Worm (Caenorhabditis elegans): ENCODE data around the gene sqst-2.

DNA sequence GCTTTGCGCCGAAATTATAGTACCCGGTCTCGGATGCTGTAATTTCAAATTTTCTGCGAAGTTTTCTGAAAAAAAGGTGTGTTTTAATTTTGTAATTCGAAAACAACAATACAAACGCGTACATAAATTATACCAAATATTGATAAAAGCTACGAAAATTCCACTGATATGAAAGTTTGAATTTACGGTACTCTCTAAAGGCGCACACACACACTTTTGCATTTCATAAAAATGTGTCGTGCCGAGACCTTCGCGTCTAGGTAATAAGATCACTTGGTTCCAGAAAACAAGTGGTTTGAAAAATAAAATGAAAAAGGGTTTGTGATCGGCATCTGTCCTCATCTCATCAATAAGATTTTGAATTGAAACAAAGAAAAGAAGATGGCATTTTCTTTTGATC lies 17.9 kb downstream of the sqst-2 start:
- TF ChIP-seq nhr-25 (tag; optimal IDR thresholded peaks at IDR 0.05) (no peak), nhr-11 (tag; optimal IDR thresholded peaks at IDR 0.05) (no peak), unc-62 (GFP tag; optimal IDR thresholded peaks at IDR 0.05) (no peak), daf-12 (tag; optimal IDR thresholded peaks at IDR 0.05) (no peak), R02D3.7 (tag; optimal IDR thresholded peaks at IDR 0.05) (no peak), pha-4 (tag; optimal IDR thresholded peaks at IDR 0.05) (no peak), unc-39 (tag; optimal IDR thresholded peaks at IDR 0.05) (no peak), ztf-11 (tag; optimal IDR thresholded peaks at IDR 0.05) (no peak), lin-39 (tag; optimal IDR thresholded peaks at IDR 0.05) (no peak), lsy-12 (tag; optimal IDR thresholded peaks at IDR 0.05) (no peak), fos-1 (tag; optimal IDR thresholded peaks at IDR 0.05) (no peak)
